Worm (Caenorhabditis elegans): ENCODE measurements around the gene rol-3.

DNA sequence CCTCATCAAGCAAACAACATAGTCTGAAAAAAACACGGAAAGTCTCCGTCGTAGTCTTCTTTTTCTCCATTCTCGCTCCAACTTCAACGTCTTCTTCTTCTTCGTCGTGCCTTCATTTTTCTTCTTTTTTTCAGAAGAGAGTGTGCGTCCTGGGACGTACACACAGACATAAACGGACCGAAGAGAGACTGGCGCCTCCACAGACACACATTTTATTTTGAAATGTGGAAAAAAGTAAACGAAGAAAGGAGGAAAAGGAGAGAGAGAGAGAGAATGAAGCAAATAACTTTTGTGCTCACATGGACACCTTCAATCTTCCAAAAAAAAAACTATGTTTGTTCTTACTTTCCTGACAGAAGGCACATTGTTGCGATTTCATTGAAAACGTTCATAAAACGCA, 23.1 kb downstream of the rol-3 start:
- TF ChIP-seq nhr-12 (tag; optimal IDR thresholded peaks at IDR 0.05) (no peak), unc-62 (GFP tag; optimal IDR thresholded peaks at IDR 0.05) (no peak), ceh-39 (tag; optimal IDR thresholded peaks at IDR 0.05) (no peak), unc-120 (tag; optimal IDR thresholded peaks at IDR 0.05; ENCODE audit: poor library complexity, severe bottlenecking) (no peak), ces-1 (GFP tag; optimal IDR thresholded peaks at IDR 0.05) (no peak)

Measured in whole organism, mixed stage, embryonic.